Worm (Caenorhabditis elegans): Measurements from ENCODE around the gene gex-3.

Gene gex-3

ce11 chrIV:12419291-12419690 is 15.1 kb downstream of the gex-3 start:
- TF ChIP-seq zag-1 (tag; optimal IDR thresholded peaks at IDR 0.05) (no peak), nhr-237 (tag; optimal IDR thresholded peaks at IDR 0.05) (no peak), pha-4 (tag; optimal IDR thresholded peaks at IDR 0.05) (no peak), unc-39 (tag; optimal IDR thresholded peaks at IDR 0.05) (no peak), fkh-2 (tag; optimal IDR thresholded peaks at IDR 0.05) (no peak), skn-1 (tag; optimal IDR thresholded peaks at IDR 0.05) (no peak), ZK546.5 (tag; optimal IDR thresholded peaks at IDR 0.05) (no peak), nfya-1 (tag; optimal IDR thresholded peaks at IDR 0.05; ENCODE audit: insufficient read depth) (peak; percentile 12), hmg-11 (tag; optimal IDR thresholded peaks at IDR 0.05) (no peak), ztf-4 (tag; optimal IDR thresholded peaks at IDR 0.05) (no peak), nhr-76 (tag; optimal IDR thresholded peaks at IDR 0.05) (no peak), nhr-12 (tag; optimal IDR thresholded peaks at IDR 0.05) (no peak), fkh-10 (GFP tag; optimal IDR thresholded peaks at IDR 0.05) (peak; percentile 5), nhr-67 (tag; optimal IDR thresholded peaks at IDR 0.05) (no peak), tbx-2 (tag; optimal IDR thresholded peaks at IDR 0.05) (no peak), snpc-4 (tag; optimal IDR thresholded peaks at IDR 0.05) (no peak)

- TF ChIP-seq ceh-82 (tag; optimal IDR thresholded peaks at IDR 0.05) (no peak), ceh-28 (tag; optimal IDR thresholded peaks at IDR 0.05) (no peak), fos-1 (tag; optimal IDR thresholded peaks at IDR 0.05) (no peak), lsy-12 (tag; optimal IDR thresholded peaks at IDR 0.05) (no peak), elt-3 (tag; optimal IDR thresholded peaks at IDR 0.05) (no peak), pha-4 (tag; optimal IDR thresholded peaks at IDR 0.05) (peak; percentile 24), nhr-28 (tag; optimal IDR thresholded peaks at IDR 0.05) (no peak), pqm-1 (tag; optimal IDR thresholded peaks at IDR 0.05) (peak; percentile 85), elt-2 (tag; optimal IDR thresholded peaks at IDR 0.05) (peak; percentile 93), ceh-16 (tag; optimal IDR thresholded peaks at IDR 0.05) (no peak), egl-5 (tag; optimal IDR thresholded peaks at IDR 0.05) (no peak)
Measured at ce11 chrIV:12420455-12420854, 16.2 kb downstream of the gex-3 start, which contains the start of gene ugt-65. ugt-65 (plus strand) TSS chrIV:12420683.

- TF ChIP-seq unc-62 (GFP tag; optimal IDR thresholded peaks at IDR 0.05): peak; percentile 67
- TF ChIP-seq lin-39 (tag; optimal IDR thresholded peaks at IDR 0.05): peak; percentile 87
- no peak for TF ChIP-seq R02D3.7 (tag; optimal IDR thresholded peaks at IDR 0.05)
- no peak for TF ChIP-seq nhr-67 (tag; optimal IDR thresholded peaks at IDR 0.05)
- TF ChIP-seq ceh-16 (tag; optimal IDR thresholded peaks at IDR 0.05): no peak
- TF ChIP-seq pha-4 (tag; optimal IDR thresholded peaks at IDR 0.05): no peak
- TF ChIP-seq nfya-1 (tag; optimal IDR thresholded peaks at IDR 0.05; ENCODE audit: insufficient read depth): peak; percentile 55
- TF ChIP-seq egl-5 (tag; optimal IDR thresholded peaks at IDR 0.05): no peak
Measured at ce11 chrIV:12425595-12425994, 21.4 kb downstream of the gex-3 start.

ce11 chrIV:12427687-12428284 is 23.6 kb downstream of the gex-3 start:
- TF ChIP-seq skn-1 (tag; optimal IDR thresholded peaks at IDR 0.05): no peak
- TF ChIP-seq ceh-16 (tag; optimal IDR thresholded peaks at IDR 0.05): no peak
- no peak for TF ChIP-seq ceh-28 (tag; optimal IDR thresholded peaks at IDR 0.05)
- no peak for TF ChIP-seq nhr-25 (tag; optimal IDR thresholded peaks at IDR 0.05)
- no peak for TF ChIP-seq nhr-237 (tag; optimal IDR thresholded peaks at IDR 0.05)
- no peak for TF ChIP-seq nhr-23 (tag; optimal IDR thresholded peaks at IDR 0.05)
- no peak for TF ChIP-seq mdl-1 (tag; optimal IDR thresholded peaks at IDR 0.05)
- TF ChIP-seq fkh-2 (tag; optimal IDR thresholded peaks at IDR 0.05): no peak

- TF ChIP-seq pqm-1 (tag; optimal IDR thresholded peaks at IDR 0.05) (no peak), fkh-10 (GFP tag; optimal IDR thresholded peaks at IDR 0.05) (no peak), egl-27 (tag; optimal IDR thresholded peaks at IDR 0.05) (no peak), nhr-77 (tag; optimal IDR thresholded peaks at IDR 0.05) (no peak), fos-1 (tag; optimal IDR thresholded peaks at IDR 0.05) (no peak), mml-1 (tag; optimal IDR thresholded peaks at IDR 0.05) (no peak), tbx-2 (tag; optimal IDR thresholded peaks at IDR 0.05) (no peak), mdl-1 (tag; optimal IDR thresholded peaks at IDR 0.05) (no peak), ztf-11 (tag; optimal IDR thresholded peaks at IDR 0.05) (no peak), ztf-4 (tag; optimal IDR thresholded peaks at IDR 0.05) (no peak), ama-1 (optimal IDR thresholded peaks at IDR 0.05) (no peak), aly-2 (tag; optimal IDR thresholded peaks at IDR 0.05) (no peak), nfya-1 (tag; optimal IDR thresholded peaks at IDR 0.05; ENCODE audit: insufficient read depth) (no peak), nhr-25 (tag; optimal IDR thresholded peaks at IDR 0.05) (no peak), lsy-12 (tag; optimal IDR thresholded peaks at IDR 0.05) (no peak), ceh-16 (tag; optimal IDR thresholded peaks at IDR 0.05) (no peak), nhr-23 (tag; optimal IDR thresholded peaks at IDR 0.05) (no peak), nhr-43 (tag; optimal IDR thresholded peaks at IDR 0.05; ENCODE audit: poor library complexity, severe bottlenecking) (no peak)
Measured at ce11 chrIV:12428467-12428866, 24.2 kb downstream of the gex-3 start, which contains the start of gene col-130. col-130 (minus strand) TSS chrIV:12428516.
